Worm (Caenorhabditis elegans) whole organism, L3 larva: ENCODE data around the gene K01G5.10.

Experiments
- ceh-16 ChIP-seq: sonication (generic microtip); optimal IDR thresholded peaks from 2 replicates; lab custom pipeline; 2017; ENCODE audit warnings: missing biosample characterization, missing genetic modification characterization
- fkh-10 ChIP-seq: sonication (generic microtip); optimal IDR thresholded peaks from 2 replicates; lab custom pipeline; 2017; ENCODE audit warnings: missing biosample characterization, missing genetic modification reagents, missing genetic modification characterization
- fkh-2 ChIP-seq: fragments of 150-350 bp; optimal IDR thresholded peaks from 2 replicates; lab custom pipeline; 2014; ENCODE audit warnings: missing biosample characterization, missing genetic modification reagents, missing genetic modification characterization
- lin-15B ChIP-seq: fragments of 150-350 bp; optimal IDR thresholded peaks from 2 replicates; lab custom pipeline; 2014; ENCODE audit warnings: missing biosample characterization, missing genetic modification characterization
- nhr-25 ChIP-seq: sonication (generic microtip); optimal IDR thresholded peaks from 2 replicates; lab custom pipeline; 2017; ENCODE audit warnings: missing biosample characterization, missing genetic modification characterization
- snpc-4 ChIP-seq: fragments of 150-350 bp; optimal IDR thresholded peaks from 2 replicates; lab custom pipeline; 2014; ENCODE audit warnings: missing biosample characterization, missing genetic modification characterization
- unc-39 ChIP-seq: sonication (generic microtip); optimal IDR thresholded peaks from 4 replicates; lab custom pipeline; 2017; ENCODE audit warnings: missing biosample characterization, missing genetic modification characterization
- unc-62 ChIP-seq: fragments of 150-350 bp; sonication (generic microtip); optimal IDR thresholded peaks from 4 replicates; lab custom pipeline; 2014; ENCODE audit warnings: missing biosample characterization, missing genetic modification reagents, missing genetic modification characterization
- ztf-4 ChIP-seq: fragments of 150-350 bp; optimal IDR thresholded peaks from 2 replicates; lab custom pipeline; 2014; ENCODE audit warnings: missing biosample characterization, missing genetic modification characterization

- TF ChIP-seq nhr-25 (tag; lab: Kevin White, UChicago) (no peak), unc-62 (GFP tag; lab: Kevin White, UChicago) (no peak), ceh-16 (tag; lab: Kevin White, UChicago) (no peak), snpc-4 (tag; lab: Kevin White, UChicago) (no peak), ztf-4 (tag; lab: Kevin White, UChicago) (no peak), fkh-10 (GFP tag; lab: Kevin White, UChicago) (no peak), fkh-2 (tag; lab: Kevin White, UChicago) (no peak), lin-15B (tag; lab: Kevin White, UChicago) (no peak), unc-39 (no peak)
These were observed 35.7 kb upstream of the K01G5.10 start, which contains the start of gene clec-163 for ce11 chrIII:10794049-10794448.
